Worm (Caenorhabditis elegans): ENCODE data around the gene spp-13.

DNA sequence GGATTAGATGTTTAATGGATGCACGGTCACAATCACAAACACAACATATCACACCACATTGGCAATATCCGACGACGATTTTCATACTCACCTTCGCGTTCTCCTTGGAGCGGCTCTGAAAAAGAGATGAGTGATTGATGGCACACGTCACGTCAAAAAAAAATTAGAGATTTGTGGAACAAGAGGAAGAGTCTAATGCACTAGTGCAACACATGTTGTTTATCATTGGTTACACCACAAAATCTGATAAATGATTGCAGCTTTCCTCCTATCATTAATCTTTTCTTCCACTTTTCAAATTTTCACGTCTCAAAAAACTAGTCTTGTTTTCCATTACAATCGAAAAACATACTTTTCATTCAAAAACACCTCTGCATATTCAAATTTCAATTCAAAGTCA lies 27.8 kb downstream of the spp-13 start:
- TF ChIP-seq mdl-1 (tag; optimal IDR thresholded peaks at IDR 0.05), result no peak
- no peak for TF ChIP-seq ceh-28 (tag; optimal IDR thresholded peaks at IDR 0.05)
- TF ChIP-seq unc-39 (tag; optimal IDR thresholded peaks at IDR 0.05), result no peak
- TF ChIP-seq skn-1 (tag; optimal IDR thresholded peaks at IDR 0.05), result no peak
- no peak for TF ChIP-seq nhr-25 (tag; optimal IDR thresholded peaks at IDR 0.05; ENCODE audit: borderline replicate concordance, insufficient read depth)
- no peak for TF ChIP-seq unc-62 (GFP tag; optimal IDR thresholded peaks at IDR 0.05 in 1 of 2)
- TF ChIP-seq unc-62 (tag; optimal IDR thresholded peaks at IDR 0.05), result no peak
- no peak for TF ChIP-seq nhr-48 (tag; optimal IDR thresholded peaks at IDR 0.05)
- TF ChIP-seq nhr-28 (tag; optimal IDR thresholded peaks at IDR 0.05), result no peak
- TF ChIP-seq dve-1 (tag; optimal IDR thresholded peaks at IDR 0.05; ENCODE audit: insufficient read depth), result no peak
- no peak for TF ChIP-seq egl-27 (tag; optimal IDR thresholded peaks at IDR 0.05)
- TF ChIP-seq aly-2 (tag; optimal IDR thresholded peaks at IDR 0.05), result no peak

Measured in whole organism, L4 larva.